Fruit fly (Drosophila melanogaster) whole organism, pupa: Measurements from ENCODE around the gene enc.

Experiments used
- CG10348 ChIP-seq: fragments of 200-800 bp; sonication (Bioruptor generic); IDR thresholded peaks from 2 replicates; pipeline ENCODE4 v1.3.6; 2022; ENCODE audit warnings: missing biosample characterization, missing genetic modification characterization
- CG12605 ChIP-seq: fragments of 200-800 bp; sonication (Bioruptor generic); IDR thresholded peaks from 2 replicates; pipeline ENCODE4 v1.3.6; 2022; ENCODE audit warnings: missing biosample characterization, missing genetic modification characterization
- CG13204 ChIP-seq: fragments of 200-800 bp; sonication (Bioruptor generic); optimal IDR thresholded peaks from 2 replicates; lab custom pipeline; 2018; ENCODE audit warnings: missing biosample characterization, mild to moderate bottlenecking, missing genetic modification characterization, moderate library complexity
- CG17806 ChIP-seq: fragments of 200-800 bp; sonication (Bioruptor generic); optimal IDR thresholded peaks from 2 replicates; lab custom pipeline; 2018; ENCODE audit warnings: missing biosample characterization, mild to moderate bottlenecking, missing genetic modification characterization, moderate library complexity
- CG32121 ChIP-seq: fragments of 200-800 bp; sonication (Bioruptor generic); IDR thresholded peaks from 2 replicates; pipeline ENCODE4 v1.3.6; 2022; ENCODE audit warnings: missing biosample characterization, missing genetic modification characterization
- CG34367 ChIP-seq: fragments of 200-800 bp; sonication (Bioruptor generic); optimal IDR thresholded peaks from 2 replicates; lab custom pipeline; 2018; ENCODE audit warnings: missing biosample characterization, mild to moderate bottlenecking, missing genetic modification characterization
- EcR ChIP-seq: fragments of 200-800 bp; sonication (Bioruptor generic); optimal IDR thresholded peaks from 3 replicates; lab custom pipeline; 2019; ENCODE audit warnings: missing biosample characterization, missing genetic modification characterization, mild to moderate bottlenecking, moderate library complexity, missing genetic modification reagents
- Pif1B ChIP-seq: fragments of 200-800 bp; sonication (Bioruptor generic); optimal IDR thresholded peaks from 3 replicates; lab custom pipeline; 2016; ENCODE audit warnings: missing biosample characterization, missing genetic modification characterization
- Snoo ChIP-seq: fragments of 200-800 bp; sonication (Bioruptor generic); optimal IDR thresholded peaks from 3 replicates; lab custom pipeline; 2017; ENCODE audit warnings: missing biosample characterization, mild to moderate bottlenecking, missing genetic modification characterization, inconsistent platforms
- fd96Ca ChIP-seq: fragments of 200-800 bp; sonication (Bioruptor generic); IDR thresholded peaks from 3 replicates; pipeline ENCODE4 v1.3.6; 2022; ENCODE audit warnings: missing biosample characterization, missing genetic modification characterization
- rn ChIP-seq: fragments of 200-800 bp; sonication (Bioruptor generic); IDR thresholded peaks from 2 replicates; pipeline ENCODE4 v1.3.6; 2022; ENCODE audit warnings: missing biosample characterization, missing genetic modification characterization

DNA sequence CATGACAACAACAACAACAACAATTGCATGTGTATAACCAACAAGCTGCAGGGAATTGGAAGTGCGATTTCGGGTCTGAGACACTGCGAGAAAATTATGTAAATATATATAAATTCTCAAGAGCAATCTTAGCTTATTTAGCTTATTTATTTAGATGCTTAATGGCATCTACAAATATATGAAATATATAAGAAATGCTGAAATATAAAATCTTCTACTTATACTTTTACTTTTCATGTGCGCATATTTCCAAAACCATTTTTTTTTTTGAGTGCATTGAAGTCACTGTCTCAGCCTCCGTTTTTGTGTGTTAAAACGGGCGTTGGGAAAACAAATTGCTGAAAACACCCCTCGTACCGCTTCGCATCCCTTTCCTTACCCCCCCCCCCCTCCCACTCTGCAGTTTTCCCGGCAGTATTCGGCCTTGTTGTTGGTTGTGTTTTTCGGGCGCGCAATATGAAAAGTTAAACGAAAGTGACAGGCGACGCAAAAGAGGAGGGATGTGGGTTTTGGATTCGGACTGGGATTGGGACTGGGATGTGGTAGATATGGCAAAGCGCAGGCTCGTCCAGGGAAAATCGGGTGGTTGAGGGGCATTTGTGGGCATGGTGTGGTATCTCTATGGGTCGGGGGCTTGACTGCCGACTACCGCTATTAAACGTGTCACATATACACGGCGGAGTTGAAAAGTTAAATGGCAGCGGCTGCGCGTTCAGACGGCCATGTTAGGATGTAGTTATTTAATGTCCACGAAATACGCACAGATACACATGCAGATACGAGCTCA, 36.9 kb downstream of the enc start:
- TF ChIP-seq CG34367 = no peak
- no peak for TF ChIP-seq fd96Ca (GFP tag; lab: Robert Waterston, UW)
- no peak for TF ChIP-seq EcR (GFP tag; lab: Kevin White, UChicago)
- no peak for TF ChIP-seq CG17806
- no peak for TF ChIP-seq Pif1B
- no peak for TF ChIP-seq CG13204 (GFP tag; lab: Kevin White, UChicago)
- no peak for TF ChIP-seq Snoo (tag; lab: Kevin White, UChicago)
- no peak for TF ChIP-seq CG10348
- no peak for TF ChIP-seq rn
- TF ChIP-seq CG12605 (GFP tag; lab: Robert Waterston, UW) = no peak
- TF ChIP-seq CG32121 (GFP tag; lab: Robert Waterston, UW) = no peak
